Fruit fly (Drosophila melanogaster) whole organism, prepupa: ENCODE data around the gene CG15646.

Experiments
- Blimp-1 ChIP-seq: fragments of 200-800 bp; sonication (Bioruptor generic); optimal IDR thresholded peaks from 3 replicates; lab custom pipeline; 2017; ENCODE audit warnings: missing biosample characterization, missing genetic modification characterization, mild to moderate bottlenecking, moderate library complexity, missing genetic modification reagents
- CG10631 ChIP-seq: fragments of 200-800 bp; sonication (Bioruptor generic); optimal IDR thresholded peaks from 2 replicates; lab custom pipeline; 2016; ENCODE audit warnings: missing biosample characterization, missing genetic modification characterization
- CG10669 ChIP-seq: fragments of 200-800 bp; sonication (Bioruptor generic); optimal IDR thresholded peaks from 3 replicates; lab custom pipeline; 2018; ENCODE audit warnings: missing biosample characterization, mild to moderate bottlenecking, missing genetic modification characterization, moderate library complexity
- CG11294 ChIP-seq: fragments of 200-800 bp; sonication (Bioruptor generic); IDR thresholded peaks from 2 replicates; pipeline ENCODE4 v1.3.6; 2022; ENCODE audit warnings: missing biosample characterization, missing genetic modification characterization
- CG11762 ChIP-seq: fragments of 200-800 bp; sonication (Bioruptor generic); optimal IDR thresholded peaks from 3 replicates; lab custom pipeline; 2016; ENCODE audit warnings: missing biosample characterization, missing genetic modification characterization; ENCODE audit not compliant: insufficient read depth
- CG11902 ChIP-seq: fragments of 200-800 bp; sonication (Bioruptor generic); optimal IDR thresholded peaks from 3 replicates; lab custom pipeline; 2016; ENCODE audit warnings: missing biosample characterization, missing genetic modification characterization
- CG15336 ChIP-seq: fragments of 200-800 bp; sonication (Bioruptor generic); IDR thresholded peaks from 2 replicates; pipeline ENCODE4 v1.3.6; 2022; ENCODE audit warnings: missing biosample characterization, missing genetic modification characterization
- CG1621 ChIP-seq: fragments of 200-800 bp; sonication (Bioruptor generic); optimal IDR thresholded peaks from 3 replicates; lab custom pipeline; 2018; ENCODE audit warnings: missing biosample characterization, mild to moderate bottlenecking, missing genetic modification characterization
- CG3032 ChIP-seq: fragments of 200-800 bp; optimal IDR thresholded peaks from 2 replicates; lab custom pipeline; 2019; ENCODE audit warnings: missing biosample characterization, mild to moderate bottlenecking, missing genetic modification characterization, moderate library complexity
- CG31627 ChIP-seq: fragments of 200-800 bp; sonication (Bioruptor generic); optimal IDR thresholded peaks from 3 replicates; lab custom pipeline; 2016; ENCODE audit warnings: missing biosample characterization, missing genetic modification characterization
- CG3919 ChIP-seq: fragments of 200-800 bp; sonication (Bioruptor generic); optimal IDR thresholded peaks from 3 replicates; lab custom pipeline; 2016; ENCODE audit warnings: missing biosample characterization, missing genetic modification characterization
- CG6163 ChIP-seq: fragments of 200-800 bp; sonication (Bioruptor generic); IDR thresholded peaks from 3 replicates; pipeline ENCODE4 v1.3.6; 2022; ENCODE audit warnings: missing biosample characterization, missing genetic modification characterization
- CG6792 ChIP-seq: fragments of 200-800 bp; sonication (Bioruptor generic); optimal IDR thresholded peaks from 3 replicates; lab custom pipeline; 2016; ENCODE audit warnings: missing biosample characterization, missing genetic modification characterization
- CG6808 ChIP-seq: fragments of 200-800 bp; sonication (Bioruptor generic); optimal IDR thresholded peaks from 3 replicates; lab custom pipeline; 2017; ENCODE audit warnings: missing biosample characterization, missing genetic modification characterization, mild to moderate bottlenecking, moderate library complexity, missing genetic modification reagents
- CG6854 ChIP-seq: fragments of 200-800 bp; sonication (Bioruptor generic); optimal IDR thresholded peaks from 2 replicates; lab custom pipeline; 2017; ENCODE audit warnings: missing biosample characterization, mild to moderate bottlenecking, missing genetic modification characterization
- CG7368 ChIP-seq: fragments of 200-800 bp; sonication (Bioruptor generic); optimal IDR thresholded peaks from 3 replicates; lab custom pipeline; 2016; ENCODE audit warnings: missing biosample characterization, missing genetic modification characterization
- CG8319 ChIP-seq: fragments of 200-800 bp; sonication (Bioruptor generic); optimal IDR thresholded peaks from 3 replicates; lab custom pipeline; 2016; ENCODE audit warnings: missing biosample characterization, missing genetic modification characterization
- CG8632 ChIP-seq: fragments of 200-800 bp; sonication (Bioruptor generic); optimal IDR thresholded peaks from 3 replicates; lab custom pipeline; 2016; ENCODE audit warnings: missing biosample characterization, missing genetic modification characterization
- Eip75B ChIP-seq: fragments of 200-800 bp; sonication (Bioruptor generic); optimal IDR thresholded peaks from 3 replicates; lab custom pipeline; 2016; ENCODE audit warnings: missing biosample characterization, missing genetic modification characterization
- Eip78C ChIP-seq: fragments of 200-800 bp; sonication (Bioruptor generic); peaks from one replicate; lab custom pipeline; 2016; ENCODE audit warnings: missing biosample characterization, missing genetic modification characterization
- Eip93F ChIP-seq: fragments of 200-800 bp; sonication (Bioruptor generic); optimal IDR thresholded peaks from 2 replicates; lab custom pipeline; 2016; ENCODE audit warnings: missing biosample characterization, mild to moderate bottlenecking, missing genetic modification characterization
- Ets21C ChIP-seq: fragments of 200-800 bp; sonication (Bioruptor generic); optimal IDR thresholded peaks from 3 replicates; lab custom pipeline; 2016; ENCODE audit warnings: missing biosample characterization, missing genetic modification characterization
- Ets96B ChIP-seq: fragments of 200-800 bp; optimal IDR thresholded peaks from 2 replicates; lab custom pipeline; 2019; ENCODE audit warnings: missing biosample characterization, mild to moderate bottlenecking, missing genetic modification characterization, moderate library complexity
- Gug ChIP-seq: fragments of 200-800 bp; sonication (Bioruptor generic); IDR thresholded peaks from 2 replicates; pipeline ENCODE4 v1.3.6; 2022; ENCODE audit warnings: missing biosample characterization, missing genetic modification characterization
- Hr39 ChIP-seq: fragments of 200-800 bp; sonication (Bioruptor generic); optimal IDR thresholded peaks from 2 replicates; lab custom pipeline; 2016; ENCODE audit warnings: missing biosample characterization, missing genetic modification characterization
- Hr4 ChIP-seq: fragments of 200-800 bp; sonication (Bioruptor generic); optimal IDR thresholded peaks from 3 replicates; lab custom pipeline; 2016; ENCODE audit warnings: missing biosample characterization, missing genetic modification characterization
- Lpt ChIP-seq: fragments of 200-800 bp; sonication (Bioruptor generic); optimal IDR thresholded peaks from 3 replicates; lab custom pipeline; 2016; ENCODE audit warnings: missing biosample characterization, missing genetic modification characterization
- Met ChIP-seq: fragments of 200-800 bp; sonication (Bioruptor generic); optimal IDR thresholded peaks from 3 replicates; lab custom pipeline; 2016; ENCODE audit warnings: missing biosample characterization, missing genetic modification characterization
- OdsH ChIP-seq: fragments of 200-800 bp; sonication (Bioruptor generic); optimal IDR thresholded peaks from 3 replicates; lab custom pipeline; 2016; ENCODE audit warnings: missing biosample characterization, missing genetic modification characterization
- Smox ChIP-seq: fragments of 200-800 bp; sonication (Bioruptor generic); optimal IDR thresholded peaks from 3 replicates; lab custom pipeline; 2016; ENCODE audit warnings: missing biosample characterization, missing genetic modification characterization
- Sox102F ChIP-seq: fragments of 200-800 bp; sonication (Bioruptor generic); optimal IDR thresholded peaks from 2 replicates; lab custom pipeline; 2016; ENCODE audit warnings: missing biosample characterization, mild to moderate bottlenecking, missing genetic modification characterization
- Sox14 ChIP-seq: fragments of 200-800 bp; sonication (Bioruptor generic); optimal IDR thresholded peaks from 3 replicates; lab custom pipeline; 2016; ENCODE audit warnings: missing biosample characterization, missing genetic modification characterization
- Sox15 ChIP-seq: fragments of 200-800 bp; sonication (Bioruptor generic); optimal IDR thresholded peaks from 3 replicates; lab custom pipeline; 2016; ENCODE audit warnings: missing biosample characterization, missing genetic modification characterization
- achi ChIP-seq: fragments of 200-800 bp; sonication (Bioruptor generic); optimal IDR thresholded peaks from 3 replicates; lab custom pipeline; 2016; ENCODE audit warnings: missing biosample characterization, missing genetic modification characterization
- acj6 ChIP-seq: fragments of 200-800 bp; sonication (Bioruptor generic); optimal IDR thresholded peaks from 3 replicates; lab custom pipeline; 2016; ENCODE audit warnings: missing biosample characterization, missing genetic modification characterization
- cyc ChIP-seq: fragments of 200-800 bp; sonication (Bioruptor generic); optimal IDR thresholded peaks from 3 replicates; lab custom pipeline; 2016; ENCODE audit warnings: missing biosample characterization, missing genetic modification characterization
- dac ChIP-seq: fragments of 200-800 bp; sonication (Bioruptor generic); optimal IDR thresholded peaks from 2 replicates; lab custom pipeline; 2017; ENCODE audit warnings: missing biosample characterization, mild to moderate bottlenecking, missing genetic modification characterization
- dsx ChIP-seq: fragments of 200-800 bp; optimal IDR thresholded peaks from 3 replicates; lab custom pipeline; 2019; ENCODE audit warnings: missing biosample characterization, mild to moderate bottlenecking, missing genetic modification characterization, moderate library complexity; ENCODE audit not compliant: poor library complexity, severe bottlenecking
- esn ChIP-seq: fragments of 200-800 bp; sonication (Bioruptor generic); optimal IDR thresholded peaks from 2 replicates; lab custom pipeline; 2016; ENCODE audit warnings: missing biosample characterization, mild to moderate bottlenecking, missing genetic modification characterization, moderate library complexity
- fd59A ChIP-seq: fragments of 200-800 bp; sonication (Bioruptor generic); optimal IDR thresholded peaks from 2 replicates; lab custom pipeline; 2017; ENCODE audit warnings: missing biosample characterization, mild to moderate bottlenecking, missing genetic modification characterization, missing genetic modification reagents
- fkh ChIP-seq: fragments of 200-800 bp; sonication (Bioruptor generic); optimal IDR thresholded peaks from 3 replicates; lab custom pipeline; 2017; ENCODE audit warnings: missing biosample characterization, mild to moderate bottlenecking, missing genetic modification characterization, moderate library complexity
- lz ChIP-seq: fragments of 200-800 bp; sonication (Bioruptor generic); optimal IDR thresholded peaks from 3 replicates; lab custom pipeline; 2016; ENCODE audit warnings: missing biosample characterization, missing genetic modification characterization
- net ChIP-seq: fragments of 200-800 bp; sonication (Bioruptor generic); optimal IDR thresholded peaks from 3 replicates; lab custom pipeline; 2016; ENCODE audit warnings: missing biosample characterization, missing genetic modification characterization
- pdm3 ChIP-seq: fragments of 200-800 bp; sonication (Bioruptor generic); optimal IDR thresholded peaks from 3 replicates; lab custom pipeline; 2016; ENCODE audit warnings: missing biosample characterization, missing genetic modification characterization
- spab ChIP-seq: fragments of 200-800 bp; sonication (Bioruptor generic); optimal IDR thresholded peaks from 2 replicates; lab custom pipeline; 2017; ENCODE audit warnings: missing biosample characterization, mild to moderate bottlenecking, missing genetic modification characterization, missing genetic modification reagents
- svp ChIP-seq: fragments of 200-800 bp; sonication (Bioruptor generic); peaks from one replicate; lab custom pipeline; 2016; ENCODE audit warnings: missing biosample characterization, missing genetic modification characterization
- topi ChIP-seq: fragments of 200-800 bp; sonication (Bioruptor generic); optimal IDR thresholded peaks from 3 replicates; lab custom pipeline; 2016; ENCODE audit warnings: missing biosample characterization, missing genetic modification characterization
- vri ChIP-seq: fragments of 200-800 bp; sonication (Bioruptor generic); optimal IDR thresholded peaks from 3 replicates; lab custom pipeline; 2016; ENCODE audit warnings: missing biosample characterization, mild to moderate bottlenecking, missing genetic modification characterization

The CG15646 gene

dm6 chrX:15709984-15710750 lies 39.3 kb upstream of the CG15646 start, which contains the start of the genes CG9281 and CG15601 (continued):
- TF ChIP-seq spab (GFP tag; lab: Kevin White, UChicago) (no peak), Ets96B (no peak), Met (GFP tag; lab: Kevin White, UChicago) (no peak), CG8632 (no peak), net (no peak), Ets21C (GFP tag; lab: Kevin White, UChicago) (no peak), Smox (GFP tag; lab: Kevin White, UChicago) (no peak), svp (peak; percentile 52), CG10669 (GFP tag; lab: Kevin White, UChicago) (no peak), vri (peak; percentile 63)

dm6 chrX:15709624-15709983 lies 38.8 kb upstream of the CG15646 start:
- TF ChIP-seq esn (GFP tag; lab: Kevin White, UChicago) (peak; percentile 23), CG10631 (GFP tag; lab: Kevin White, UChicago) (no peak), Eip75B (peak; percentile 36), CG6792 (GFP tag; lab: Kevin White, UChicago) (peak; percentile 37), fd59A (no peak), acj6 (no peak), CG6808 (GFP tag; lab: Kevin White, UChicago) (peak; percentile 98), fkh (GFP tag; lab: Kevin White, UChicago) (no peak), Sox15 (GFP tag; lab: Kevin White, UChicago) (no peak), Ets96B (no peak), CG11762 (GFP tag; lab: Kevin White, UChicago) (no peak), dac (GFP tag; lab: Kevin White, UChicago) (no peak), CG3032 (peak; percentile 9), svp (peak; percentile 72), net (no peak), CG31627 (GFP tag; lab: Kevin White, UChicago) (no peak), achi (GFP tag; lab: Kevin White, UChicago) (peak; percentile 37), Sox14 (GFP tag; lab: Kevin White, UChicago) (peak; percentile 33), Met (GFP tag; lab: Kevin White, UChicago) (no peak), cyc (no peak), dsx (GFP tag; lab: Kevin White, UChicago) (no peak), Sox102F (GFP tag; lab: Kevin White, UChicago) (no peak), OdsH (GFP tag; lab: Kevin White, UChicago) (no peak), CG15336 (GFP tag; lab: Robert Waterston, UW) (peak; percentile 38; the same call in 1 of the 2 replicates), CG11902 (GFP tag; lab: Kevin White, UChicago) (peak; percentile 3), CG11294 (GFP tag; lab: Robert Waterston, UW) (no peak), Hr4 (GFP tag; lab: Kevin White, UChicago) (no peak), Lpt (GFP tag; lab: Kevin White, UChicago) (no peak), Smox (GFP tag; lab: Kevin White, UChicago) (no peak), Eip93F (no peak), CG8319 (GFP tag; lab: Kevin White, UChicago) (peak; percentile 14), CG3919 (GFP tag; lab: Kevin White, UChicago) (peak; percentile 35), CG7368 (GFP tag; lab: Kevin White, UChicago) (no peak), Eip78C (GFP tag; lab: Kevin White, UChicago) (peak; percentile 53), topi (GFP tag; lab: Kevin White, UChicago) (no peak), CG8632 (no peak), spab (GFP tag; lab: Kevin White, UChicago) (no peak), Hr39 (GFP tag; lab: Kevin White, UChicago) (peak; percentile 44), CG6163 (GFP tag; lab: Robert Waterston, UW) (0 out of 3 replicates have a peak, but pooled peaks have one; percentile 30), Blimp-1 (GFP tag; lab: Kevin White, UChicago) (no peak), vri (no peak), CG6854 (no peak), pdm3 (GFP tag; lab: Kevin White, UChicago) (no peak), CG1621 (peak; percentile 28), Gug (GFP tag; lab: Robert Waterston, UW) (no peak), lz (GFP tag; lab: Kevin White, UChicago) (peak; percentile 6)
